Fruit fly (Drosophila melanogaster) whole organism, embryonic: Measurements from ENCODE around the gene fred.

Experiments used
- Blimp-1 ChIP-seq: fragments of 200-800 bp; sonication (Bioruptor generic); optimal IDR thresholded peaks from 3 replicates; lab custom pipeline; 2018; ENCODE audit warnings: missing biosample characterization, missing genetic modification characterization, mild to moderate bottlenecking, moderate library complexity, missing genetic modification reagents
- CG1024 ChIP-seq: fragments of 200-800 bp; sonication (Bioruptor generic); IDR thresholded peaks from 2 replicates; pipeline ENCODE4 v1.3.6; 2022; ENCODE audit warnings: missing biosample characterization, missing genetic modification characterization
- CG11504 ChIP-seq: fragments of 200-800 bp; sonication (Bioruptor generic); optimal IDR thresholded peaks from 3 replicates; lab custom pipeline; 2019; ENCODE audit warnings: missing biosample characterization, mild to moderate bottlenecking, missing genetic modification characterization, moderate library complexity
- CG17361 ChIP-seq: fragments of 200-800 bp; sonication (Bioruptor generic); IDR thresholded peaks from 3 replicates; pipeline ENCODE4 v1.3.6; 2022; ENCODE audit warnings: missing biosample characterization, missing genetic modification characterization
- CG18476 ChIP-seq: fragments of 200-800 bp; sonication (Bioruptor generic); optimal IDR thresholded peaks from 2 replicates; lab custom pipeline; 2016; ENCODE audit warnings: missing biosample characterization, mild to moderate bottlenecking, missing genetic modification characterization
- CG18764 ChIP-seq: fragments of 200-800 bp; sonication (Bioruptor generic); optimal IDR thresholded peaks from 3 replicates; lab custom pipeline; 2016; ENCODE audit warnings: missing biosample characterization, missing genetic modification characterization
- CG2129 ChIP-seq: fragments of 200-800 bp; sonication (Bioruptor generic); IDR thresholded peaks from 2 replicates; pipeline ENCODE4 v1.3.6; 2022; ENCODE audit warnings: missing biosample characterization, missing genetic modification characterization; ENCODE audit not compliant: partially characterized antibody
- CG2875 ChIP-seq: fragments of 200-800 bp; sonication (Bioruptor generic); optimal IDR thresholded peaks from 2 replicates; lab custom pipeline; 2017; ENCODE audit warnings: missing biosample characterization, mild to moderate bottlenecking, missing genetic modification characterization, missing genetic modification reagents
- CG30020 ChIP-seq: fragments of 200-800 bp; optimal IDR thresholded peaks from 2 replicates; lab custom pipeline; 2019; ENCODE audit warnings: missing biosample characterization, mild to moderate bottlenecking, missing genetic modification characterization, moderate library complexity
- CG3281 ChIP-seq: fragments of 200-800 bp; sonication (Bioruptor generic); optimal IDR thresholded peaks from 3 replicates; lab custom pipeline; 2017; ENCODE audit warnings: missing biosample characterization, mild to moderate bottlenecking, missing genetic modification characterization
- CG34422 ChIP-seq: fragments of 200-800 bp; sonication (Bioruptor generic); IDR thresholded peaks from 3 replicates; pipeline ENCODE4 v1.3.6; 2022; ENCODE audit warnings: missing biosample characterization, missing genetic modification characterization
- CG4328 ChIP-seq: fragments of 200-800 bp; sonication (Bioruptor generic); optimal IDR thresholded peaks from 3 replicates; lab custom pipeline; 2017; ENCODE audit warnings: missing biosample characterization, missing genetic modification reagents, missing genetic modification characterization
- CG43689 ChIP-seq: fragments of 200-800 bp; sonication (Bioruptor generic); IDR thresholded peaks from 2 replicates; pipeline ENCODE4 v1.3.6; 2022; ENCODE audit warnings: missing biosample characterization, missing genetic modification characterization
- CG5245 ChIP-seq: fragments of 200-800 bp; sonication (Bioruptor generic); optimal IDR thresholded peaks from 3 replicates; lab custom pipeline; 2016; ENCODE audit warnings: missing biosample characterization, missing genetic modification characterization
- CG6813 ChIP-seq: fragments of 200-800 bp; sonication (Bioruptor generic); optimal IDR thresholded peaks from 2 replicates; lab custom pipeline; 2017; ENCODE audit warnings: missing biosample characterization, missing genetic modification characterization, mild to moderate bottlenecking, moderate library complexity, missing genetic modification reagents
- CG7987 ChIP-seq: fragments of 200-800 bp; sonication (Bioruptor generic); optimal IDR thresholded peaks from 2 replicates; lab custom pipeline; 2018; ENCODE audit warnings: missing biosample characterization, mild to moderate bottlenecking, missing genetic modification characterization, moderate library complexity
- CG8944 ChIP-seq: fragments of 200-800 bp; sonication (Bioruptor generic); optimal IDR thresholded peaks from 3 replicates; lab custom pipeline; 2016; ENCODE audit warnings: missing biosample characterization, missing genetic modification characterization
- CG9215 ChIP-seq: fragments of 200-800 bp; sonication (Bioruptor generic); IDR thresholded peaks from 2 replicates; pipeline ENCODE4 v1.3.6; 2022; ENCODE audit warnings: missing biosample characterization, missing genetic modification characterization
- CG9727 ChIP-seq: fragments of 200-800 bp; sonication (Bioruptor generic); optimal IDR thresholded peaks from 3 replicates; lab custom pipeline; 2017; ENCODE audit warnings: missing biosample characterization, mild to moderate bottlenecking, missing genetic modification characterization
- Deaf1 ChIP-seq: fragments of 200-800 bp; optimal IDR thresholded peaks from 3 replicates; lab custom pipeline; 2019; ENCODE audit warnings: missing biosample characterization, mild to moderate bottlenecking, missing genetic modification characterization, moderate library complexity
- Doc3 ChIP-seq: fragments of 200-800 bp; sonication (Bioruptor generic); IDR thresholded peaks from 3 replicates; pipeline ENCODE4 v1.3.6; 2022; ENCODE audit warnings: missing biosample characterization, missing genetic modification characterization; ENCODE audit not compliant: partially characterized antibody
- ERR ChIP-seq: fragments of 200-800 bp; sonication (Bioruptor generic); optimal IDR thresholded peaks from 2 replicates; lab custom pipeline; 2016; ENCODE audit warnings: missing biosample characterization, missing genetic modification characterization
- HLH54F ChIP-seq: fragments of 200-800 bp; sonication (Bioruptor generic); optimal IDR thresholded peaks from 3 replicates; lab custom pipeline; 2016; ENCODE audit warnings: missing biosample characterization, missing genetic modification characterization
- Hr39 ChIP-seq: fragments of >200 bp; optimal IDR thresholded peaks from 2 replicates; lab custom pipeline; 2017
- Neu2 ChIP-seq: fragments of 200-800 bp; sonication (Bioruptor generic); optimal IDR thresholded peaks from 3 replicates; lab custom pipeline; 2016; ENCODE audit warnings: missing biosample characterization, missing genetic modification characterization, borderline replicate concordance
- Sox100B ChIP-seq: fragments of 200-800 bp; sonication (Bioruptor generic); optimal IDR thresholded peaks from 3 replicates; lab custom pipeline; 2018; ENCODE audit warnings: missing biosample characterization, mild to moderate bottlenecking, missing genetic modification characterization
- YL-1 ChIP-seq: fragments of 200-800 bp; sonication (Bioruptor generic); optimal IDR thresholded peaks from 3 replicates; lab custom pipeline; 2017; ENCODE audit warnings: missing biosample characterization, mild to moderate bottlenecking, missing genetic modification characterization
- chm ChIP-seq: fragments of 200-800 bp; sonication (Bioruptor generic); IDR thresholded peaks from 2 replicates; pipeline ENCODE4 v1.3.6; 2022; ENCODE audit warnings: missing biosample characterization, missing genetic modification characterization
- chn ChIP-seq: fragments of 200-800 bp; sonication (Bioruptor generic); optimal IDR thresholded peaks from 2 replicates; lab custom pipeline; 2016; ENCODE audit warnings: missing biosample characterization, missing genetic modification characterization
- croc ChIP-seq: fragments of 200-800 bp; sonication (Bioruptor generic); conservative IDR thresholded peaks from 3 replicates; pipeline ENCODE4 v1.3.6; 2022; ENCODE audit warnings: missing biosample characterization, missing genetic modification characterization
- esg ChIP-seq: fragments of 200-800 bp; sonication (Bioruptor generic); conservative IDR thresholded peaks from 2 replicates; pipeline ENCODE4 v1.3.6; 2022; ENCODE audit warnings: missing biosample characterization, missing genetic modification characterization
- fd64A ChIP-seq: fragments of 200-800 bp; sonication (Bioruptor generic); optimal IDR thresholded peaks from 3 replicates; lab custom pipeline; 2018; ENCODE audit warnings: missing biosample characterization, mild to moderate bottlenecking, missing genetic modification characterization
- gsb ChIP-seq: fragments of 200-800 bp; sonication (Bioruptor generic); IDR thresholded peaks from 2 replicates; pipeline ENCODE4 v1.3.6; 2022; ENCODE audit warnings: missing biosample characterization, missing genetic modification characterization
- gt ChIP-seq: fragments of 200-800 bp; sonication (Bioruptor generic); IDR thresholded peaks from 2 replicates; pipeline ENCODE4 v1.3.6; 2022; ENCODE audit warnings: missing biosample characterization, missing genetic modification characterization
- hkb ChIP-seq, 2 experiments: fragments of 200-800 bp in 1 of 2; fragments of >200 bp in 1 of 2; sonication (Bioruptor generic) in 1 of 2; IDR thresholded peaks in 1 of 2; optimal IDR thresholded peaks in 1 of 2; 2 replicates each; pipeline versions ENCODE4 v1.3.6 to Lab custom; 2017 to 2022; ENCODE audit warnings: missing biosample characterization in 1 of 2, missing genetic modification characterization in 1 of 2
- jing ChIP-seq: fragments of 200-800 bp; sonication (Bioruptor generic); optimal IDR thresholded peaks from 2 replicates; lab custom pipeline; 2018; ENCODE audit warnings: missing biosample characterization, mild to moderate bottlenecking, missing genetic modification characterization
- jumu ChIP-seq: fragments of 200-800 bp; sonication (Bioruptor generic); optimal IDR thresholded peaks from 3 replicates; lab custom pipeline; 2016; ENCODE audit warnings: missing biosample characterization, missing genetic modification characterization
- lab ChIP-seq: fragments of 200-800 bp; sonication (Bioruptor generic); optimal IDR thresholded peaks from 3 replicates; lab custom pipeline; 2017; ENCODE audit warnings: missing biosample characterization, missing genetic modification characterization, mild to moderate bottlenecking, moderate library complexity, missing genetic modification reagents
- mld ChIP-seq: fragments of 200-800 bp; sonication (Bioruptor generic); IDR thresholded peaks from 3 replicates; pipeline ENCODE4 v1.3.6; 2022; ENCODE audit warnings: missing biosample characterization, missing genetic modification characterization; ENCODE audit not compliant: partially characterized antibody
- nom ChIP-seq: fragments of 200-800 bp; sonication (Bioruptor generic); optimal IDR thresholded peaks from 2 replicates; lab custom pipeline; 2017; ENCODE audit warnings: missing biosample characterization, missing genetic modification characterization, mild to moderate bottlenecking, moderate library complexity, missing genetic modification reagents
- onecut ChIP-seq: fragments of 200-800 bp; sonication (Bioruptor generic); IDR thresholded peaks from 2 replicates; pipeline ENCODE4 v1.3.6; 2022; ENCODE audit warnings: missing biosample characterization, missing genetic modification characterization
- pfk ChIP-seq: fragments of 200-800 bp; sonication (Bioruptor generic); optimal IDR thresholded peaks from 2 replicates; lab custom pipeline; 2018; ENCODE audit warnings: missing biosample characterization, mild to moderate bottlenecking, missing genetic modification characterization, moderate library complexity
- pros ChIP-seq: fragments of 200-800 bp; sonication (Bioruptor generic); optimal IDR thresholded peaks from 3 replicates; lab custom pipeline; 2019; ENCODE audit warnings: missing biosample characterization, mild to moderate bottlenecking, missing genetic modification characterization, moderate library complexity
- pzg ChIP-seq: fragments of 200-800 bp; sonication (Bioruptor generic); optimal IDR thresholded peaks from 3 replicates; lab custom pipeline; 2018; ENCODE audit warnings: missing biosample characterization, mild to moderate bottlenecking, missing genetic modification characterization, moderate library complexity
- sima ChIP-seq: fragments of 200-800 bp; sonication (Bioruptor generic); optimal IDR thresholded peaks from 2 replicates; lab custom pipeline; 2016; ENCODE audit warnings: missing biosample characterization, missing genetic modification characterization
- sqz ChIP-seq: fragments of 200-800 bp; sonication (Bioruptor generic); optimal IDR thresholded peaks from 3 replicates; lab custom pipeline; 2018; ENCODE audit warnings: missing biosample characterization, mild to moderate bottlenecking, missing genetic modification characterization
- vnd ChIP-seq: fragments of 200-800 bp; sonication (Bioruptor generic); IDR thresholded peaks from 3 replicates; pipeline ENCODE4 v1.3.6; 2022; ENCODE audit warnings: missing biosample characterization, missing genetic modification characterization; ENCODE audit not compliant: partially characterized antibody
- wek ChIP-seq: fragments of 200-800 bp; sonication (Bioruptor generic); optimal IDR thresholded peaks from 3 replicates; lab custom pipeline; 2018; ENCODE audit warnings: missing biosample characterization, mild to moderate bottlenecking, missing genetic modification characterization, moderate library complexity
- zen2 ChIP-seq: fragments of 200-800 bp; sonication (Bioruptor generic); IDR thresholded peaks from 3 replicates; pipeline ENCODE4 v1.3.6; 2022; ENCODE audit warnings: missing biosample characterization, missing genetic modification characterization; ENCODE audit not compliant: partially characterized antibody

Gene fred

dm6 chr2L:3888173-3888572, 103.3 kb downstream of the fred start (continued):
- TF ChIP-seq hkb (optimal IDR thresholded peaks at IDR 0.05; lab: Kevin White, UChicago) (no peak), hkb (GFP tag; IDR thresholded peaks at IDR 0.05; lab: Robert Waterston, UW) (no peak), CG43689 (GFP tag; lab: Robert Waterston, UW) (no peak), Neu2 (GFP tag; lab: Kevin White, UChicago) (no peak), CG18764 (GFP tag; lab: Kevin White, UChicago) (no peak), croc (no peak), CG30020 (tag; lab: Kevin White, UChicago) (no peak), Blimp-1 (GFP tag; lab: Kevin White, UChicago) (peak; percentile 93), mld (no peak), jing (GFP tag; lab: Kevin White, UChicago) (no peak), vnd (no peak), gsb (GFP tag; lab: Robert Waterston, UW) (no peak), HLH54F (GFP tag; lab: Kevin White, UChicago) (no peak), sqz (GFP tag; lab: Kevin White, UChicago) (peak; percentile 86), Hr39 (lab: Kevin White, UChicago) (no peak), chn (no peak), chm (GFP tag; lab: Robert Waterston, UW) (peak; percentile 65; the same call in 1 of the 2 replicates), zen2 (GFP tag; lab: Robert Waterston, UW) (no peak), pzg (GFP tag; lab: Kevin White, UChicago) (no peak), pfk (peak; percentile 24), CG4328 (GFP tag; lab: Kevin White, UChicago) (no peak), CG2129 (no peak), CG18476 (GFP tag; lab: Kevin White, UChicago) (no peak), YL-1 (GFP tag; lab: Kevin White, UChicago) (peak; percentile 19), CG9215 (GFP tag; lab: Robert Waterston, UW) (no peak), CG11504 (tag; lab: Kevin White, UChicago) (no peak), wek (no peak), esg (GFP tag; lab: Robert Waterston, UW) (no peak), CG8944 (GFP tag; lab: Kevin White, UChicago) (no peak), gt (GFP tag; lab: Robert Waterston, UW) (no peak), Sox100B (GFP tag; lab: Kevin White, UChicago) (peak; percentile 27), CG5245 (GFP tag; lab: Kevin White, UChicago) (no peak), jumu (GFP tag; lab: Kevin White, UChicago) (no peak), ERR (GFP tag; lab: Kevin White, UChicago) (no peak), CG9727 (GFP tag; lab: Kevin White, UChicago) (peak; percentile 1), Doc3 (GFP tag; lab: Robert Waterston, UW) (no peak), CG1024 (GFP tag; lab: Robert Waterston, UW) (0 out of 2 replicates have a peak, but pooled peaks have one; percentile 14), nom (GFP tag; lab: Kevin White, UChicago) (no peak), CG6813 (GFP tag; lab: Kevin White, UChicago) (peak; percentile 35), onecut (GFP tag; lab: Robert Waterston, UW) (peak; percentile 8; the same call in 1 of the 2 replicates), CG7987 (GFP tag; lab: Kevin White, UChicago) (no peak), lab (GFP tag; lab: Kevin White, UChicago) (peak; percentile 13), fd64A (GFP tag; lab: Kevin White, UChicago) (peak; percentile 43), Deaf1 (tag; lab: Kevin White, UChicago) (no peak), sima (GFP tag; lab: Kevin White, UChicago) (no peak), CG3281 (GFP tag; lab: Kevin White, UChicago) (no peak), pros (no peak), CG2875 (GFP tag; lab: Kevin White, UChicago) (peak; percentile 17), CG34422 (GFP tag; lab: Robert Waterston, UW) (no peak), CG17361 (no peak)
